Worm (Caenorhabditis elegans) whole organism, L1 larva: ENCODE results near the gene C01B10.11.

Experiments
- C04F5.9 ChIP-seq: sonication (generic microtip); optimal IDR thresholded peaks from 2 replicates; lab custom pipeline; 2016; ENCODE audit warnings: missing genetic modification characterization, missing compliant biosample characterization
- C34B4.2 ChIP-seq: sonication (generic microtip); optimal IDR thresholded peaks from 2 replicates; lab custom pipeline; 2017; ENCODE audit warnings: mild to moderate bottlenecking, missing genetic modification characterization, missing compliant biosample characterization
- Y116A8C.19 ChIP-seq: sonication (generic microtip); optimal IDR thresholded peaks from 2 replicates; lab custom pipeline; 2016; ENCODE audit warnings: missing compliant biosample characterization, missing genetic modification characterization, borderline replicate concordance
- alr-1 ChIP-seq: fragments of 200-800 bp; sonication (Bioruptor generic); optimal IDR thresholded peaks from 2 replicates; lab custom pipeline; 2018; ENCODE audit warnings: borderline replicate concordance, mild to moderate bottlenecking, missing genetic modification characterization, missing compliant biosample characterization
- ama-1 ChIP-seq: fragments of 150-350 bp; optimal IDR thresholded peaks from 2 replicates; lab custom pipeline; 2014
- ceh-8 ChIP-seq: fragments of 200-800 bp; sonication (Bioruptor generic); optimal IDR thresholded peaks from 2 replicates; lab custom pipeline; 2018; ENCODE audit warnings: mild to moderate bottlenecking, missing genetic modification characterization, moderate library complexity, missing compliant biosample characterization
- ceh-82 ChIP-seq, 3 experiments: fragments of 150-350 bp in 1 of 3; sonication (generic microtip) in 2 of 3; optimal IDR thresholded peaks; 2 replicates each; lab custom pipeline; 2014 to 2017; ENCODE audit warnings: missing biosample characterization in 3 of 3, missing genetic modification characterization in 3 of 3
- dpl-1 ChIP-seq, 3 experiments: fragments of 150-350 bp in 2 of 3; sonication (generic microtip) in 1 of 3; optimal IDR thresholded peaks; 2 replicates each; lab custom pipeline; 2014 to 2017; ENCODE audit warnings: missing biosample characterization in 3 of 3, missing genetic modification characterization in 3 of 3, missing genetic modification reagents in 3 of 3
- efl-1 ChIP-seq, 4 experiments: fragments of 150-350 bp; optimal IDR thresholded peaks in 3 of 4; peaks in 1 of 4; 1 replicate in 1 of 4; 2 replicates in 3 of 4; lab custom pipeline; 2014; ENCODE audit warnings: missing biosample characterization in 2 of 4, missing genetic modification characterization in 2 of 4, missing genetic modification reagents in 2 of 4
- egl-13 ChIP-seq: sonication (generic microtip); optimal IDR thresholded peaks from 2 replicates; lab custom pipeline; 2016; ENCODE audit warnings: missing genotype, missing genetic modification reagents, missing genetic modification characterization, missing compliant biosample characterization
- egl-27 ChIP-seq, 2 experiments: fragments of 150-350 bp in 1 of 2; sonication (generic microtip); optimal IDR thresholded peaks; 3 replicates each; lab custom pipeline; 2017 to 2018; ENCODE audit warnings: missing biosample characterization in 2 of 2, missing genetic modification characterization in 2 of 2, missing genetic modification reagents in 2 of 2
- elt-2 ChIP-seq: sonication (generic microtip); optimal IDR thresholded peaks from 2 replicates; lab custom pipeline; 2016; ENCODE audit warnings: missing genetic modification characterization, mild to moderate bottlenecking, inconsistent platforms, missing compliant biosample characterization, missing genetic modification reagents
- ets-5 ChIP-seq: fragments of 200-800 bp; sonication (Bioruptor generic); IDR thresholded peaks from 2 replicates; pipeline ENCODE4 v1.3.6; 2022; ENCODE audit warnings: missing genetic modification characterization, missing compliant biosample characterization
- fkh-10 ChIP-seq: sonication (generic microtip); optimal IDR thresholded peaks from 2 replicates; lab custom pipeline; 2017; ENCODE audit warnings: missing biosample characterization, missing genetic modification reagents, missing genetic modification characterization
- fkh-8 ChIP-seq: sonication (generic microtip); optimal IDR thresholded peaks from 2 replicates; lab custom pipeline; 2016; ENCODE audit warnings: mild to moderate bottlenecking, missing genetic modification characterization, missing compliant biosample characterization
- grh-1 ChIP-seq: fragments of 200-800 bp; sonication (Bioruptor generic); IDR thresholded peaks from 2 replicates; pipeline ENCODE4 v1.3.6; 2022; ENCODE audit warnings: missing genetic modification reagents, missing genetic modification characterization, missing compliant biosample characterization
- lin-14 ChIP-seq: fragments of 200-800 bp; sonication (Bioruptor generic); optimal IDR thresholded peaks from 2 replicates; lab custom pipeline; 2018; ENCODE audit warnings: mild to moderate bottlenecking, missing genetic modification characterization, moderate library complexity, missing compliant biosample characterization
- lin-15B ChIP-seq: fragments of 150-350 bp; sonication (generic microtip); optimal IDR thresholded peaks from 3 replicates; lab custom pipeline; 2014; ENCODE audit warnings: missing biosample characterization, missing genetic modification characterization
- lin-35 ChIP-seq, 2 experiments: fragments of 150-350 bp; optimal IDR thresholded peaks; 2 replicates each; lab custom pipeline; 2014; ENCODE audit warnings: missing biosample characterization in 2 of 2, missing genetic modification characterization in 2 of 2, missing genetic modification reagents in 2 of 2
- lsy-2 ChIP-seq, 2 experiments: fragments of 150-350 bp; optimal IDR thresholded peaks; 2 replicates each; lab custom pipeline; 2014; ENCODE audit warnings: missing biosample characterization in 2 of 2, missing genetic modification characterization in 2 of 2
- mdl-1 ChIP-seq, 2 experiments: fragments of 150-350 bp; optimal IDR thresholded peaks; 2 replicates each; lab custom pipeline; 2014 to 2017; ENCODE audit warnings: missing biosample characterization in 2 of 2, missing genetic modification characterization in 2 of 2, inconsistent platforms in 1 of 2
- mep-1 ChIP-seq: fragments of 150-350 bp; optimal IDR thresholded peaks from 2 replicates; lab custom pipeline; 2014; ENCODE audit warnings: missing biosample characterization, missing genetic modification characterization
- nhr-19 ChIP-seq: fragments of 200-800 bp; sonication (Bioruptor generic); conservative IDR thresholded peaks from 2 replicates; pipeline ENCODE4 v1.3.6; 2022; ENCODE audit warnings: missing genetic modification characterization, missing compliant biosample characterization
- nhr-20 ChIP-seq: sonication (generic microtip); optimal IDR thresholded peaks from 2 replicates; lab custom pipeline; 2016; ENCODE audit warnings: mild to moderate bottlenecking, missing genetic modification characterization, missing compliant biosample characterization
- nhr-76 ChIP-seq: sonication (generic microtip); optimal IDR thresholded peaks from 2 replicates; lab custom pipeline; 2017; ENCODE audit warnings: missing biosample characterization, missing genetic modification characterization
- nhr-84 ChIP-seq: sonication (generic microtip); optimal IDR thresholded peaks from 2 replicates; lab custom pipeline; 2017; ENCODE audit warnings: missing biosample characterization, missing genetic modification characterization
- pag-3 ChIP-seq: sonication (generic microtip); optimal IDR thresholded peaks from 2 replicates; lab custom pipeline; 2017; ENCODE audit warnings: missing genetic modification characterization, mild to moderate bottlenecking, missing compliant biosample characterization, antibody characterized with exemption, borderline replicate concordance; ENCODE audit not compliant: insufficient read depth
- rnt-1 ChIP-seq: sonication (generic microtip); optimal IDR thresholded peaks from 2 replicates; lab custom pipeline; 2016; ENCODE audit warnings: mild to moderate bottlenecking, missing genetic modification characterization, moderate library complexity, missing compliant biosample characterization
- skn-1 ChIP-seq: fragments of 150-350 bp; optimal IDR thresholded peaks from 2 replicates; lab custom pipeline; 2014; ENCODE audit warnings: missing biosample characterization, missing genetic modification characterization
- sox-4 ChIP-seq: sonication (generic microtip); optimal IDR thresholded peaks from 2 replicates; lab custom pipeline; 2016; ENCODE audit warnings: missing genetic modification characterization, missing compliant biosample characterization
- sptf-1 ChIP-seq: fragments of 150-350 bp; optimal IDR thresholded peaks from 2 replicates; lab custom pipeline; 2014; ENCODE audit warnings: missing biosample characterization, missing genetic modification characterization
- sup-37 ChIP-seq: fragments of 200-800 bp; sonication (Bioruptor generic); optimal IDR thresholded peaks from 2 replicates; lab custom pipeline; 2018; ENCODE audit warnings: mild to moderate bottlenecking, missing genetic modification characterization, missing compliant biosample characterization
- unc-86 ChIP-seq: sonication (generic microtip); optimal IDR thresholded peaks from 2 replicates; lab custom pipeline; 2016; ENCODE audit warnings: missing genetic modification characterization, missing compliant biosample characterization
- ztf-11 ChIP-seq, 2 experiments: sonication (generic microtip); optimal IDR thresholded peaks; 2 replicates each; lab custom pipeline; 2016 to 2017; ENCODE audit warnings: missing genetic modification characterization in 2 of 2, missing biosample characterization in 1 of 2, missing compliant biosample characterization in 1 of 2

C01B10.11 gene

ce11 chrIV:6657519-6658031 is at the start of gene C01B10.11 (continued):
- TF ChIP-seq mep-1 (tag; lab: Kevin White, UChicago) (peak; percentile 36), egl-13 (tag; lab: Kevin White, UChicago) (no peak), C34B4.2 (tag; lab: Kevin White, UChicago) (no peak), grh-1 (GFP tag; lab: Robert Waterston, UW) (peak; percentile 38; the same call in 1 of the 2 replicates), lin-15B (tag; lab: Kevin White, UChicago) (no peak), ztf-11 (tag; optimal IDR thresholded peaks at IDR 0.05; lab: Kevin White, UChicago) (no peak), ama-1 (lab: Kevin White, UChicago) (no peak)

- TF ChIP-seq fkh-10 (GFP tag; lab: Kevin White, UChicago) (no peak), lsy-2 (tag; optimal IDR thresholded peaks at IDR 0.05; lab: Kevin White, UChicago) (peak in 1 of 2 experiments; percentile 52), lin-14 (GFP tag; lab: Kevin White, UChicago) (peak; percentile 50), lin-35 (GFP tag; optimal IDR thresholded peaks at IDR 0.05; lab: Kevin White, UChicago) (peak in 1 of 2 experiments; percentile 6), efl-1 (optimal IDR thresholded peaks at IDR 0.05; lab: Kevin White, UChicago) (peak; percentile 19 to 29), efl-1 (GFP tag; optimal IDR thresholded peaks at IDR 0.05 in 1 of 2; lab: Kevin White, UChicago) (no peak), sup-37 (GFP tag; lab: Kevin White, UChicago) (no peak), dpl-1 (GFP tag; optimal IDR thresholded peaks at IDR 0.05; lab: Kevin White, UChicago) (peak in 1 of 3 experiments; percentile 30)
These were observed 44.5 kb upstream of the C01B10.11 start, which contains the start of gene drh-1 for ce11 chrIV:6613296-6613695. TSS of gene drh-1 (minus strand) at chrIV:6613353.

ce11 chrIV:6618607-6619006 is 39.2 kb upstream of the C01B10.11 start:
- TF ChIP-seq lin-35 (GFP tag; optimal IDR thresholded peaks at IDR 0.05; lab: Kevin White, UChicago): peak in 1 of 2 experiments; percentile 36
- TF ChIP-seq ceh-82 (tag; optimal IDR thresholded peaks at IDR 0.05; lab: Kevin White, UChicago): peak in 1 of 3 experiments; percentile 16
- TF ChIP-seq nhr-84 (tag; lab: Kevin White, UChicago): no peak
- peak; percentile 12 to 53 for TF ChIP-seq efl-1 (optimal IDR thresholded peaks at IDR 0.05; lab: Kevin White, UChicago)
- TF ChIP-seq efl-1 (GFP tag; optimal IDR thresholded peaks at IDR 0.05 in 1 of 2; lab: Kevin White, UChicago): peak in 1 of 2 experiments; percentile 89
- no peak for TF ChIP-seq alr-1 (tag; lab: Kevin White, UChicago)
- TF ChIP-seq egl-13 (tag; lab: Kevin White, UChicago): no peak
- peak in 1 of 2 experiments; percentile 2 for TF ChIP-seq mdl-1 (tag; optimal IDR thresholded peaks at IDR 0.05; lab: Kevin White, UChicago)
- TF ChIP-seq skn-1 (tag; lab: Kevin White, UChicago): peak; percentile 48
- peak in 1 of 2 experiments; percentile 42 for TF ChIP-seq lsy-2 (tag; optimal IDR thresholded peaks at IDR 0.05; lab: Kevin White, UChicago)
- no peak for TF ChIP-seq rnt-1 (tag; lab: Kevin White, UChicago)
- TF ChIP-seq nhr-20: peak; percentile 24

- TF ChIP-seq lsy-2 (tag; optimal IDR thresholded peaks at IDR 0.05; lab: Kevin White, UChicago): no peak
- TF ChIP-seq lin-14 (GFP tag; lab: Kevin White, UChicago): no peak
- no peak for TF ChIP-seq pag-3 (tag; lab: Kevin White, UChicago)
- TF ChIP-seq sptf-1 (tag; lab: Kevin White, UChicago): no peak
- TF ChIP-seq ceh-8 (GFP tag; lab: Kevin White, UChicago): no peak
- no peak for TF ChIP-seq nhr-76
- no peak for TF ChIP-seq elt-2 (tag; lab: Kevin White, UChicago)
- TF ChIP-seq ztf-11 (tag; optimal IDR thresholded peaks at IDR 0.05; lab: Kevin White, UChicago): no peak
- TF ChIP-seq nhr-19 (GFP tag; lab: Robert Waterston, UW): no peak
- TF ChIP-seq ets-5 (GFP tag; lab: Robert Waterston, UW): no peak
- TF ChIP-seq unc-86: no peak
- no peak for TF ChIP-seq egl-27 (tag; optimal IDR thresholded peaks at IDR 0.05; lab: Kevin White, UChicago)
- TF ChIP-seq Y116A8C.19 (tag; lab: Kevin White, UChicago): no peak
- TF ChIP-seq skn-1 (tag; lab: Kevin White, UChicago): no peak
- TF ChIP-seq fkh-8 (tag; lab: Kevin White, UChicago): no peak
- TF ChIP-seq C04F5.9 (tag; lab: Kevin White, UChicago): no peak
- TF ChIP-seq sox-4: no peak
These were observed 36.5 kb upstream of the C01B10.11 start, which contains the start of gene C01B10.3 for ce11 chrIV:6621252-6621651. TSS of gene C01B10.3 (minus strand) at chrIV:6621352.
